Fruit fly (Drosophila melanogaster) whole organism, embryonic: ENCODE measurements around the gene CG32797.
A peak's percentile ranks its signal among the peaks of the same experiment; 100 is the strongest.

ENCODE experiments used
- Adf1 ChIP-seq: fragments of 200-800 bp; sonication (Bioruptor generic); IDR thresholded peaks from 2 replicates; pipeline ENCODE4 v1.3.6; 2022; ENCODE audit warnings: missing biosample characterization, missing genetic modification characterization
- Bteb2 ChIP-seq: fragments of 200-800 bp; sonication (Bioruptor generic); optimal IDR thresholded peaks from 2 replicates; lab custom pipeline; 2016; ENCODE audit warnings: missing biosample characterization, missing genetic modification characterization
- CG10543 ChIP-seq: fragments of 200-800 bp; sonication (Bioruptor generic); optimal IDR thresholded peaks from 3 replicates; lab custom pipeline; 2017; ENCODE audit warnings: missing biosample characterization, mild to moderate bottlenecking, missing genetic modification characterization, moderate library complexity
- CG11085 ChIP-seq: fragments of 200-800 bp; sonication (Bioruptor generic); IDR thresholded peaks from 2 replicates; pipeline ENCODE4 v1.3.6; 2022; ENCODE audit warnings: missing biosample characterization, missing genetic modification characterization
- CG11504 ChIP-seq: fragments of 200-800 bp; sonication (Bioruptor generic); optimal IDR thresholded peaks from 3 replicates; lab custom pipeline; 2019; ENCODE audit warnings: missing biosample characterization, mild to moderate bottlenecking, missing genetic modification characterization, moderate library complexity
- CG1529 ChIP-seq: fragments of 200-800 bp; sonication (Bioruptor generic); optimal IDR thresholded peaks from 3 replicates; lab custom pipeline; 2018; ENCODE audit warnings: missing biosample characterization, missing genetic modification characterization
- CG31388 ChIP-seq: fragments of 200-800 bp; sonication (Bioruptor generic); optimal IDR thresholded peaks from 2 replicates; lab custom pipeline; 2016; ENCODE audit warnings: missing biosample characterization, missing genetic modification characterization
- CG33213 ChIP-seq: fragments of 200-800 bp; sonication (Bioruptor generic); optimal IDR thresholded peaks from 3 replicates; lab custom pipeline; 2016; ENCODE audit warnings: missing biosample characterization, missing genetic modification characterization
- CG5180 ChIP-seq: fragments of 200-800 bp; sonication (Bioruptor generic); optimal IDR thresholded peaks from 3 replicates; lab custom pipeline; 2017; ENCODE audit warnings: missing biosample characterization, missing genetic modification characterization, mild to moderate bottlenecking, moderate library complexity, missing genetic modification reagents
- CG7928 ChIP-seq: fragments of 200-800 bp; sonication (Bioruptor generic); optimal IDR thresholded peaks from 2 replicates; lab custom pipeline; 2017; ENCODE audit warnings: missing biosample characterization, mild to moderate bottlenecking, missing genetic modification characterization
- CG8924 ChIP-seq: fragments of 200-800 bp; optimal IDR thresholded peaks from 3 replicates; lab custom pipeline; 2019; ENCODE audit warnings: missing biosample characterization, mild to moderate bottlenecking, missing genetic modification characterization, moderate library complexity
- D ChIP-seq, 2 experiments: fragments of 200-800 bp in 1 of 2; fragments of >200 bp in 1 of 2; sonication (Bioruptor generic) in 1 of 2; optimal IDR thresholded peaks; 2 replicates in 1 of 2; 3 replicates in 1 of 2; lab custom pipeline; 2017; ENCODE audit warnings: mild to moderate bottlenecking in 1 of 2, missing biosample characterization in 1 of 2, missing genetic modification characterization in 1 of 2, missing genetic modification reagents in 1 of 2
- Dad ChIP-seq: fragments of 200-800 bp; sonication (Bioruptor generic); optimal IDR thresholded peaks from 3 replicates; lab custom pipeline; 2016; ENCODE audit warnings: missing biosample characterization, missing genetic modification characterization
- Elba2 ChIP-seq: fragments of 200-800 bp; sonication (Bioruptor generic); optimal IDR thresholded peaks from 3 replicates; lab custom pipeline; 2016; ENCODE audit warnings: missing biosample characterization, missing genetic modification characterization
- Ets65A ChIP-seq: fragments of 200-800 bp; sonication (Bioruptor generic); peaks from one replicate; lab custom pipeline; 2016; ENCODE audit warnings: missing biosample characterization, missing genetic modification characterization
- Hr3 ChIP-seq: fragments of 200-800 bp; sonication (Bioruptor generic); optimal IDR thresholded peaks from 3 replicates; lab custom pipeline; 2016; ENCODE audit warnings: missing biosample characterization, missing genetic modification characterization
- Hr39 ChIP-seq: fragments of >200 bp; optimal IDR thresholded peaks from 2 replicates; lab custom pipeline; 2017
- Hr51 ChIP-seq, 2 experiments: fragments of 200-800 bp; sonication (Bioruptor generic); optimal IDR thresholded peaks; 2 replicates in 1 of 2; 3 replicates in 1 of 2; lab custom pipeline; 2016 to 2018; ENCODE audit warnings: missing biosample characterization in 2 of 2, missing genetic modification characterization in 2 of 2, mild to moderate bottlenecking in 1 of 2, moderate library complexity in 1 of 2
- Med ChIP-seq: fragments of 200-800 bp; sonication (Bioruptor generic); peaks from one replicate; lab custom pipeline; 2016; ENCODE audit warnings: missing biosample characterization, missing genetic modification characterization, mild to moderate bottlenecking, inconsistent platforms, moderate library complexity
- Mes4 ChIP-seq: fragments of 200-800 bp; sonication (Bioruptor generic); optimal IDR thresholded peaks from 2 replicates; lab custom pipeline; 2016; ENCODE audit warnings: missing biosample characterization, missing genetic modification characterization
- Mrtf ChIP-seq: fragments of 200-800 bp; sonication (Bioruptor generic); IDR thresholded peaks from 3 replicates; pipeline ENCODE4 v1.3.6; 2022; ENCODE audit warnings: missing biosample characterization, missing genetic modification characterization
- NfI ChIP-seq: fragments of 200-800 bp; sonication (Bioruptor generic); optimal IDR thresholded peaks from 3 replicates; lab custom pipeline; 2018; ENCODE audit warnings: missing biosample characterization, mild to moderate bottlenecking, missing genetic modification characterization, moderate library complexity
- abd-A ChIP-seq: fragments of 200-800 bp; sonication (Bioruptor generic); optimal IDR thresholded peaks from 3 replicates; lab custom pipeline; 2019; ENCODE audit warnings: missing biosample characterization, mild to moderate bottlenecking, missing genetic modification characterization, moderate library complexity
- al ChIP-seq: fragments of 200-800 bp; sonication (Bioruptor generic); IDR thresholded peaks from 2 replicates; pipeline ENCODE4 v1.3.6; 2022; ENCODE audit warnings: missing biosample characterization, missing genetic modification characterization
- ato ChIP-seq: fragments of 200-800 bp; sonication (Bioruptor generic); IDR thresholded peaks from 2 replicates; pipeline ENCODE4 v1.3.6; 2022; ENCODE audit warnings: missing biosample characterization, missing genetic modification characterization; ENCODE audit not compliant: partially characterized antibody
- cg ChIP-seq: fragments of 200-800 bp; sonication (Bioruptor generic); optimal IDR thresholded peaks from 3 replicates; lab custom pipeline; 2019; ENCODE audit warnings: missing biosample characterization, mild to moderate bottlenecking, missing genetic modification characterization, moderate library complexity
- ci ChIP-seq: fragments of 200-800 bp; sonication (Bioruptor generic); IDR thresholded peaks from 3 replicates; pipeline ENCODE4 v1.3.6; 2022; ENCODE audit warnings: missing biosample characterization, missing genetic modification characterization
- emc ChIP-seq: fragments of 200-800 bp; sonication (Bioruptor generic); optimal IDR thresholded peaks from 2 replicates; lab custom pipeline; 2016; ENCODE audit warnings: missing biosample characterization, missing genetic modification characterization
- exex ChIP-seq: fragments of 200-800 bp; sonication (Bioruptor generic); optimal IDR thresholded peaks from 4 replicates; lab custom pipeline; 2018; ENCODE audit warnings: missing biosample characterization, mild to moderate bottlenecking, missing genetic modification characterization, moderate library complexity
- ftz-f1 ChIP-seq: fragments of 200-800 bp; sonication (Bioruptor generic); optimal IDR thresholded peaks from 2 replicates; lab custom pipeline; 2016; ENCODE audit warnings: missing biosample characterization, missing genetic modification characterization
- grau ChIP-seq: fragments of 200-800 bp; optimal IDR thresholded peaks from 3 replicates; lab custom pipeline; 2019; ENCODE audit warnings: missing biosample characterization, mild to moderate bottlenecking, missing genetic modification characterization, moderate library complexity
- gt ChIP-seq: fragments of 200-800 bp; sonication (Bioruptor generic); IDR thresholded peaks from 2 replicates; pipeline ENCODE4 v1.3.6; 2022; ENCODE audit warnings: missing biosample characterization, missing genetic modification characterization
- jigr1 ChIP-seq: fragments of 200-800 bp; sonication (Bioruptor generic); IDR thresholded peaks from 3 replicates; pipeline ENCODE4 v1.3.6; 2022; ENCODE audit warnings: missing biosample characterization, missing genetic modification characterization
- lola ChIP-seq, 3 experiments: fragments of >200 bp in 2 of 3; fragments of 200-800 bp in 1 of 3; sonication (Bioruptor generic) in 1 of 3; optimal IDR thresholded peaks; 2 replicates each; lab custom pipeline; 2017 to 2019; ENCODE audit warnings: missing biosample characterization in 3 of 3, missing genetic modification characterization in 3 of 3, mild to moderate bottlenecking in 1 of 3, moderate library complexity in 1 of 3
- pfk ChIP-seq: fragments of 200-800 bp; sonication (Bioruptor generic); optimal IDR thresholded peaks from 2 replicates; lab custom pipeline; 2018; ENCODE audit warnings: missing biosample characterization, mild to moderate bottlenecking, missing genetic modification characterization, moderate library complexity
- row ChIP-seq: fragments of 200-800 bp; sonication (Bioruptor generic); IDR thresholded peaks from 3 replicates; pipeline ENCODE4 v1.3.6; 2022; ENCODE audit warnings: missing biosample characterization, missing genetic modification characterization
- sens ChIP-seq: fragments of 200-800 bp; sonication (Bioruptor generic); peaks from one replicate; lab custom pipeline; 2016; ENCODE audit warnings: missing biosample characterization, missing genetic modification characterization
- shn ChIP-seq: fragments of 200-800 bp; sonication (Bioruptor generic); optimal IDR thresholded peaks from 3 replicates; lab custom pipeline; 2016; ENCODE audit warnings: missing biosample characterization, missing genetic modification characterization
- sima ChIP-seq: fragments of 200-800 bp; sonication (Bioruptor generic); optimal IDR thresholded peaks from 2 replicates; lab custom pipeline; 2016; ENCODE audit warnings: missing biosample characterization, missing genetic modification characterization
- slbo ChIP-seq: fragments of 200-800 bp; sonication (Bioruptor generic); IDR thresholded peaks from 2 replicates; pipeline ENCODE4 v1.3.6; 2022; ENCODE audit warnings: missing biosample characterization, missing genetic modification characterization
- sna ChIP-seq: fragments of 200-800 bp; sonication (Bioruptor generic); IDR thresholded peaks from 2 replicates; pipeline ENCODE4 v1.3.6; 2022; ENCODE audit warnings: missing biosample characterization, missing genetic modification characterization; ENCODE audit not compliant: partially characterized antibody
- zfh1 ChIP-seq: fragments of 200-800 bp; sonication (Bioruptor generic); IDR thresholded peaks from 3 replicates; pipeline ENCODE4 v1.3.6; 2022; ENCODE audit warnings: missing biosample characterization, missing genetic modification characterization

CG32797 gene

DNA sequence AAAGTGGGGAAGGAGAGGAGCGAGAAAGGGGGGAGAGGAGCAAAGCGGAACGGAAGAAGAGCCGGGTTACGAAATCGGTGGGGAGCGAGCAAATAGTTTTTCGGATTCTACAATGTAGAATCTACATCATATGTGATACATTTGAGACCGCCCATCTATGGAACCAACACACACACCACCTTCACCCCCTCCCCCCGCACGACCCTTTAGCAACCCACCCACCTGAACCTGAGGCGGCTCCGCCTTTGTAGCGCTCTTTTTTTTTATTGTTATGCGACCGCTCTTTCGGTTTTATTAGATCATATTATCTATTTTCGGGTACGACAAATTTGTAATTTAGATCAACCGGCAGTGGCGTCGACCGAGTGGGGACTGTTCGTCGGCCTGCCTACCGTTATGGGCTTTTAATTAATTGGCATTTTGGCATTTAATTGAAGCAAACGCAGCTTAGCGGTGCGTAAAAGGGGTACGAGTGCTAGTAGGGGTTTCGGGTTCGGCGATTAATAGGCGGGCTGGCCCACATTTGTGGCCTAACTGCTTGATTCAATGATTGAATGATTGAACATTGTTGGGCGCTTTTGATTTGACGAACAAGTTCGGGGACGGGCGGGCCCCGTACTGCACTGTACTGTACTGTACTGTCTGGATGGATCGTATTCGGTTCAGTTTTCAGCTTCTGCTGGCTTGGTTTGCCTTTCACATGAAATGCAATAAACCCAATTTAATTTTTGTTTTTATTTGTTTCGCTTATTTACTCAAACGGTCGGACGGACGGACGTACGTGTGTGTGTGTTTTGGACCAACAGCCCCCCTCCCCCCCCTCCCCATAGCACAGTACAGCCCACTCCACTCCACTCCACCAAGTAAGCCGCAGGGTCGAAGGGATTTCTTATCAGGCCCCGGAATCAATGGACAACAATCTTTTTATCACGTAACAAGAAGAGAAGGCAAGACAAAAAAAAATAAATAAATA, 36.1 kb upstream of the CG32797 start (continued):
- TF ChIP-seq ato = no peak
- TF ChIP-seq sima (GFP tag; lab: Kevin White, UChicago) = no peak
- no peak for TF ChIP-seq pfk
- peak; percentile 2 for TF ChIP-seq CG8924 (tag; lab: Kevin White, UChicago)
- peak; percentile 2 for TF ChIP-seq CG1529 (GFP tag; lab: Kevin White, UChicago)
- TF ChIP-seq Hr3 = no peak
- peak; percentile 23 for TF ChIP-seq abd-A (tag; lab: Kevin White, UChicago)
- TF ChIP-seq D (optimal IDR thresholded peaks at IDR 0.05; lab: Kevin White, UChicago) = no peak
- TF ChIP-seq D (GFP tag; optimal IDR thresholded peaks at IDR 0.05; lab: Kevin White, UChicago) = peak; percentile 5
- no peak for TF ChIP-seq CG7928 (GFP tag; lab: Kevin White, UChicago)
- TF ChIP-seq Hr39 (lab: Kevin White, UChicago) = no peak
- no peak for TF ChIP-seq emc (GFP tag; lab: Kevin White, UChicago)
- TF ChIP-seq Mrtf (GFP tag; lab: Robert Waterston, UW) = no peak
- peak; percentile 26; the same call in 1 of the 3 replicates for TF ChIP-seq zfh1
- 0 out of 3 replicates have a peak, but pooled peaks have one; percentile 18 for TF ChIP-seq ci (GFP tag; lab: Robert Waterston, UW)
- TF ChIP-seq CG31388 (GFP tag; lab: Kevin White, UChicago) = no peak
- no peak for TF ChIP-seq Adf1
- TF ChIP-seq, all 482 proteins: peak for 43

DNA sequence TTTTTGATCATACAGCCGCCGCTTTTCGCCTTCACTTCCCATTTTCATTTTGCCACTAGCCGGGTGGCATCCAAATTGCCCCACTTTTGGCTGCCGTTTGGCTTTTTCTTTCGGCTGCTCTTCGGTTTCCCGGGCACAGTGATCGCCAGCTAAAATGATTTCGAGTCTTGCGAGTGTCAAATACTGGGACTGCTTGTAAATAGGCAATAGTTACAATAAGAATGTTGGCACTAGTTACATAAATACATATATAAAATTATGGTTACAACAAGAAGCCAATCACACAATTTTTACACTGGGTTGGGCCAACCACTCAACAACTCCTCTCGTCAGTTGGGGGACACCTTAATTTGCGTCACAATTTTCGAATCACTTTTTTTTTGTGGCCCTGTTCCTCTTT, 34.2 kb upstream of the CG32797 start:
- TF ChIP-seq sens (peak; percentile 36), al (GFP tag; lab: Robert Waterston, UW) (no peak), exex (no peak), CG11504 (tag; lab: Kevin White, UChicago) (peak; percentile 10), NfI (GFP tag; lab: Kevin White, UChicago) (no peak), row (GFP tag; lab: Robert Waterston, UW) (0 out of 3 replicates have a peak, but pooled peaks have one; percentile 16), Med (GFP tag; lab: Kevin White, UChicago) (peak; percentile 70), lola (GFP tag; optimal IDR thresholded peaks at IDR 0.05; lab: Kevin White, UChicago) (no peak), Ets65A (GFP tag; lab: Kevin White, UChicago) (peak; percentile 91), grau (tag; lab: Kevin White, UChicago) (peak; percentile 57), slbo (GFP tag; lab: Robert Waterston, UW) (peak; percentile 17; the same call in 1 of the 2 replicates)

DNA sequence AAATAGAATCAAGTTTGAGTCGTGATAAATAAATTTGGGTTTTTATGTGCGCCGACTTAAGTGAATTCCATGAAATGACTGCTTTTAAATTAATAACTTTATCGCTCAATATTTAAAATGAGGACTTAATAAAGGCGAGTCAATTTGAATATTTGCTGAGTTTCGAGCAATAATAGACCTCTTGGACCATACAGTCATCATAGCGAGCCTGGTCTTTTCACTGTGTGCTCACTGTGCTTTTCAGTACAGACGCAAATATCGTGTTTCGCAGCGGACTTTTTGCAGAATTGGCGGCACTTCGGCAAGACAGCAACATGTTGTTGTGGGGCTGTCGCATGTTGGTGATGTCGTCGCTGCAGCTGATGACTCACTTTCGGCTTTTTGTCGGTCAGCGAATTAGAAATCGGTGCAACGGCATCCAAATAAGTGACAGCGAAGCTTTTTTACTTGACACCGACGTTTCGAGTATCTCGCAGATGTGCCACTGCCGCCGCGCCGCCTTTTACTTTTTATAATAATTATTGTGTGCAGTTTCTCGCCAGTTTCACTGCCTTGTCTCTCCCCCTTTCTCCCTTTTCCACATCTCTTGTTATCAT, 32.3 kb upstream of the CG32797 start:
- TF ChIP-seq Bteb2 (GFP tag; lab: Kevin White, UChicago) = no peak
- peak; percentile 64 for TF ChIP-seq Med (GFP tag; lab: Kevin White, UChicago)

DNA sequence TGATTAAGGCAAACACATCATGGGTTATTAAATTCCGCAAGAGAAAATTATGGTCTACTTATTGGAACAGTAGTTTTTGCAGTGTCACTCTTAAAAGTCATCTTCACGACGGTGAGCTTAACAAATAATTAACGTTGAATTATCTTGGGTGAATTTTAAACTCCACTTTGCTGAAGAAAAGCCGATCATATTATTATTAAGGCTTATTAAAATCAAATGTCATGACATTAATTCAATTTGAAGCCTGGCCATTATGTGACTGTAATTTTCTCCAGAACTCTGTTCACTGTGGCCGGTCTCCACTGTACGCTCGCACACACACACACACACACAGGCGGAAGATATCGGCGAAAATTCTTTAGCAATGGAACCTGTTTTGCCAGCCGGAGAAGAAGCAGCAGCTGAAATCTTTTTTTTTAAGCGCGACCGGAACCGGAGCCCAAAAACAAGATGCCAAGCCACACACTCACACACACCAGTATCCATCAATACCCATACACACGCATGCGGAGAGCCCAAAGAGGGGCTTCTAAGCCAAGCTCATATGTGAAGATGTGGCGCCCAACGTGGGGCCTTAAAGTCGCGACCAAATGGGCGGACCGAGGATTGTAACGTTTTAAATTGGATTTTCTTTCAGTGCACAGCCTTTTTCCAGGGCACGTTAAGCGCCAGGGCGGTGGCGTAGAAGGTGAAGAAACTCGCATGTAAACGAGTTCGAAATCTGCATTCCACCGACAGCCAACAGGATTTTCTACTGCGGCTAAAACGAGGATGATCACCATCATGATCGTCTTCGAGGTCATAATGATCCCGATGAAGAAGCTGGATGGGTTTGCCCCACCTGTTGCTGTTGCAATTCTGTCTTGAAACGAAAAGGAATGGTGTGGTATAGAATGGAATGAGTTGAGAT, 29.9 kb upstream of the CG32797 start:
- TF ChIP-seq Elba2 (GFP tag; lab: Kevin White, UChicago) = no peak
- TF ChIP-seq CG10543 = no peak
- TF ChIP-seq sna (GFP tag; lab: Robert Waterston, UW) = no peak
- no peak for TF ChIP-seq CG11085
- TF ChIP-seq ftz-f1 (GFP tag; lab: Kevin White, UChicago) = no peak
- TF ChIP-seq cg (GFP tag; lab: Kevin White, UChicago) = peak; percentile 37
- no peak for TF ChIP-seq CG5180 (GFP tag; lab: Kevin White, UChicago)
- TF ChIP-seq jigr1 (GFP tag; lab: Robert Waterston, UW) = no peak
- TF ChIP-seq Hr51 (GFP tag; optimal IDR thresholded peaks at IDR 0.05; lab: Kevin White, UChicago) = no peak
- TF ChIP-seq Mes4 (GFP tag; lab: Kevin White, UChicago) = no peak
- TF ChIP-seq gt (GFP tag; lab: Robert Waterston, UW) = 0 out of 2 replicates have a peak, but pooled peaks have one; percentile 27
- no peak for TF ChIP-seq shn (GFP tag; lab: Kevin White, UChicago)
- TF ChIP-seq CG33213 (GFP tag; lab: Kevin White, UChicago) = no peak
- no peak for TF ChIP-seq Dad (GFP tag; lab: Kevin White, UChicago)
